Worm (Caenorhabditis elegans) whole organism, mixed stage, embryonic: ENCODE data around the gene srh-99.

ENCODE experiments used
- ceh-39 ChIP-seq: fragments of 150-350 bp; optimal IDR thresholded peaks from 2 replicates; lab custom pipeline; 2014; ENCODE audit warnings: missing biosample characterization, missing genetic modification characterization
- elt-3 ChIP-seq: fragments of 150-350 bp; optimal IDR thresholded peaks from 2 replicates; lab custom pipeline; 2014; ENCODE audit warnings: missing biosample characterization, missing genetic modification characterization
- flh-1 ChIP-seq: fragments of 200-800 bp; sonication (Bioruptor generic); optimal IDR thresholded peaks from 2 replicates; lab custom pipeline; 2018; ENCODE audit warnings: mild to moderate bottlenecking, missing genetic modification characterization, moderate library complexity, missing compliant biosample characterization
- lsy-2 ChIP-seq: fragments of 150-350 bp; optimal IDR thresholded peaks from 2 replicates; lab custom pipeline; 2014; ENCODE audit warnings: missing biosample characterization, missing genetic modification characterization
- mab-5 ChIP-seq: fragments of 150-350 bp; optimal IDR thresholded peaks from 2 replicates; lab custom pipeline; 2014; ENCODE audit warnings: missing biosample characterization, missing genetic modification characterization
- nhr-237 ChIP-seq: fragments of 150-350 bp; optimal IDR thresholded peaks from 2 replicates; lab custom pipeline; 2014; ENCODE audit warnings: missing biosample characterization, missing genetic modification characterization
- nhr-28 ChIP-seq: fragments of 150-350 bp; optimal IDR thresholded peaks from 2 replicates; lab custom pipeline; 2014; ENCODE audit warnings: missing biosample characterization, missing genetic modification characterization
- nhr-76 ChIP-seq: sonication (generic microtip); optimal IDR thresholded peaks from 2 replicates; lab custom pipeline; 2017; ENCODE audit warnings: missing biosample characterization, missing genetic modification characterization
- pha-4 ChIP-seq: fragments of 150-350 bp; optimal IDR thresholded peaks from 2 replicates; lab custom pipeline; 2018; ENCODE audit warnings: missing biosample characterization, missing genetic modification reagents, missing genetic modification characterization
- sem-2 ChIP-seq: fragments of 200-800 bp; sonication (Bioruptor generic); optimal IDR thresholded peaks from 2 replicates; lab custom pipeline; 2018; ENCODE audit warnings: mild to moderate bottlenecking, missing genetic modification characterization, missing compliant biosample characterization
- snpc-4 ChIP-seq: fragments of 150-350 bp; optimal IDR thresholded peaks from 2 replicates; lab custom pipeline; 2014; ENCODE audit warnings: missing biosample characterization, missing genetic modification characterization
- unc-120 ChIP-seq: sonication (generic microtip); optimal IDR thresholded peaks from 2 replicates; lab custom pipeline; 2017; ENCODE audit warnings: missing genetic modification characterization, missing compliant biosample characterization; ENCODE audit not compliant: poor library complexity, severe bottlenecking
- ztf-11 ChIP-seq: fragments of 150-350 bp; optimal IDR thresholded peaks from 2 replicates; lab custom pipeline; 2014; ENCODE audit warnings: missing biosample characterization, missing genetic modification characterization

ce11 chrII:3709255-3709654 lies 7.1 kb downstream of the srh-99 start, which contains the start of gene srx-110:
- TF ChIP-seq nhr-237 (tag; lab: Kevin White, UChicago): no peak
- TF ChIP-seq pha-4 (tag; lab: Kevin White, UChicago): no peak
- TF ChIP-seq nhr-28 (tag; lab: Kevin White, UChicago): no peak
- TF ChIP-seq snpc-4 (tag; lab: Kevin White, UChicago): no peak
- no peak for TF ChIP-seq nhr-76
- TF ChIP-seq ceh-39 (tag; lab: Kevin White, UChicago): no peak
- no peak for TF ChIP-seq ztf-11 (tag; lab: Kevin White, UChicago)
- TF ChIP-seq mab-5: no peak
- TF ChIP-seq lsy-2 (tag; lab: Kevin White, UChicago): no peak
- no peak for TF ChIP-seq unc-120 (tag; lab: Kevin White, UChicago)
- no peak for TF ChIP-seq sem-2
- TF ChIP-seq flh-1 (GFP tag; lab: Kevin White, UChicago): no peak
- TF ChIP-seq elt-3 (tag; lab: Kevin White, UChicago): no peak
